Worm (Caenorhabditis elegans) whole organism, L4 larva: ENCODE measurements around the gene Y39A1A.17.

Experiments
- ceh-20 ChIP-seq: fragments of 200-800 bp; sonication (Bioruptor generic); IDR thresholded peaks from 2 replicates; pipeline ENCODE4 v1.3.6; 2022; ENCODE audit warnings: missing genetic modification reagents, missing genetic modification characterization, missing compliant biosample characterization
- ceh-82 ChIP-seq: sonication (generic microtip); optimal IDR thresholded peaks from 2 replicates; lab custom pipeline; 2017; ENCODE audit warnings: missing biosample characterization, missing genetic modification characterization
- ces-1 ChIP-seq: fragments of 150-350 bp; sonication (generic microtip); optimal IDR thresholded peaks from 4 replicates; lab custom pipeline; 2014; ENCODE audit warnings: missing biosample characterization, missing genetic modification reagents, missing genetic modification characterization
- dpl-1 ChIP-seq: fragments of 150-350 bp; optimal IDR thresholded peaks from 2 replicates; lab custom pipeline; 2014; ENCODE audit warnings: missing biosample characterization, missing genetic modification reagents, missing genetic modification characterization
- egl-27 ChIP-seq: sonication (generic microtip); optimal IDR thresholded peaks from 3 replicates; lab custom pipeline; 2017; ENCODE audit warnings: missing biosample characterization, missing genetic modification reagents, missing genetic modification characterization
- gei-8 ChIP-seq: fragments of 200-800 bp; sonication (Bioruptor generic); optimal IDR thresholded peaks from 2 replicates; lab custom pipeline; 2018; ENCODE audit warnings: mild to moderate bottlenecking, missing genetic modification characterization, missing compliant biosample characterization
- lin-29 ChIP-seq: fragments of 200-800 bp; sonication (Bioruptor generic); IDR thresholded peaks from 2 replicates; pipeline ENCODE4 v1.3.6; 2022; ENCODE audit warnings: missing genetic modification reagents, missing genetic modification characterization, missing compliant biosample characterization
- pqm-1 ChIP-seq: sonication (generic microtip); optimal IDR thresholded peaks from 2 replicates; lab custom pipeline; 2017; ENCODE audit warnings: missing biosample characterization, missing genetic modification characterization
- set-16 ChIP-seq: fragments of 200-800 bp; sonication (Bioruptor generic); IDR thresholded peaks from 2 replicates; pipeline ENCODE4 v1.3.6; 2022; ENCODE audit warnings: missing genetic modification reagents, missing genetic modification characterization, missing compliant biosample characterization

DNA sequence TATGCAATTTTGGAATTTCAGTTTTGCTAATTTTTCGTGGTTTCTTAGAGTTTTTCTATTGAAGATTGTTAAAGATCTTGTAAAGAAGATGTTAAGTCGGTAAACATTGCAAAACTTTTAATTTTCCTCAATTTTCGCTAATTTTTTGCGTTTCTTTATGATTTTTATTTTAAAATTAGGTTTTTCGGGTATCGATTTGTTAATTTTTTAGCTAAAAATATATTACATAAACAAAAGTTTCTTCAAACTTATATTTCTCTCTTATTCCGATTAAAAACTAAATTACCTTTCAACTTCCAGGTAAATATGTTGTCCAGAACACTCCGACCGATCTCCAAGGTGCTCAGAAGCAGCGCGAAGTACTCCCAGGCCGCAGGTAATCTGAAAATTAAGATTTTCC lies 16.5 kb upstream of the Y39A1A.17 start, which contains the start of gene mrpl-12:
- no peak for TF ChIP-seq gei-8 (GFP tag; lab: Kevin White, UChicago)
- TF ChIP-seq pqm-1: no peak
- no peak for TF ChIP-seq ces-1 (GFP tag; lab: Kevin White, UChicago)
- no peak for TF ChIP-seq egl-27
- no peak for TF ChIP-seq dpl-1 (GFP tag; lab: Kevin White, UChicago)
- TF ChIP-seq set-16 (GFP tag; lab: Robert Waterston, UW): no peak
- no peak for TF ChIP-seq ceh-82 (tag; lab: Kevin White, UChicago)
- no peak for TF ChIP-seq ceh-20 (GFP tag; lab: Robert Waterston, UW)
- TF ChIP-seq lin-29 (GFP tag; lab: Robert Waterston, UW): no peak
